Fruit fly (Drosophila melanogaster): ENCODE data around the gene AdipoR.

- TF ChIP-seq CG8478 (optimal IDR thresholded peaks at IDR 0.05) (no peak), psq (optimal IDR thresholded peaks at IDR 0.05) (no peak), pan (optimal IDR thresholded peaks at IDR 0.05) (no peak), usp (GFP tag; optimal IDR thresholded peaks at IDR 0.05) (no peak), Dll (optimal IDR thresholded peaks at IDR 0.05) (no peak)
These were observed 20.5 kb downstream of the AdipoR start for dm6 chr3R:22527192-22527591.

Data from whole organism.